Worm (Caenorhabditis elegans): ENCODE results near the gene tbx-2.

tbx-2 gene

ce11 chrIII:5136033-5136597 is at the start of gene tbx-2:
Gene tbx-2, minus strand, starts transcription at chrIII:5136296.
- no peak for TF ChIP-seq klf-2 (GFP tag; conservative IDR thresholded peaks at IDR 0.05)
- no peak for TF ChIP-seq cog-1 (tag; optimal IDR thresholded peaks at IDR 0.05)
- no peak for TF ChIP-seq T22C8.4 (GFP tag; IDR thresholded peaks at IDR 0.05)
- TF ChIP-seq med-1 (GFP tag; optimal IDR thresholded peaks at IDR 0.05; ENCODE audit: insufficient read depth) = no peak
- TF ChIP-seq flt-1 (GFP tag; IDR thresholded peaks at IDR 0.05) = no peak
- no peak for TF ChIP-seq ref-1 (GFP tag; conservative IDR thresholded peaks at IDR 0.05)
- TF ChIP-seq ztf-23 (GFP tag; IDR thresholded peaks at IDR 0.05) = no peak
- no peak for TF ChIP-seq tab-1 (GFP tag; IDR thresholded peaks at IDR 0.05)
- no peak for TF ChIP-seq ztf-29 (GFP tag; IDR thresholded peaks at IDR 0.05)

- TF ChIP-seq ref-1 (GFP tag; conservative IDR thresholded peaks at IDR 0.05) (no peak), klf-2 (GFP tag; conservative IDR thresholded peaks at IDR 0.05) (no peak), cog-1 (tag; optimal IDR thresholded peaks at IDR 0.05) (no peak), med-1 (GFP tag; optimal IDR thresholded peaks at IDR 0.05; ENCODE audit: insufficient read depth) (no peak)
Observed at ce11 chrIII:5185620-5186019, 49.5 kb upstream of the tbx-2 start, which contains the start of gene pup-2. Gene pup-2, plus strand, starts transcription at chrIII:5185920.

ce11 chrIII:5183372-5183771 is 47.3 kb upstream of the tbx-2 start:
- TF ChIP-seq ref-1 (GFP tag; conservative IDR thresholded peaks at IDR 0.05) (no peak), ztf-29 (GFP tag; IDR thresholded peaks at IDR 0.05) (no peak), klf-2 (GFP tag; conservative IDR thresholded peaks at IDR 0.05) (no peak), cog-1 (tag; optimal IDR thresholded peaks at IDR 0.05) (no peak), med-1 (GFP tag; optimal IDR thresholded peaks at IDR 0.05; ENCODE audit: insufficient read depth) (no peak), tab-1 (GFP tag; IDR thresholded peaks at IDR 0.05) (no peak), T22C8.4 (GFP tag; IDR thresholded peaks at IDR 0.05) (no peak), ztf-23 (GFP tag; IDR thresholded peaks at IDR 0.05) (no peak), flt-1 (GFP tag; IDR thresholded peaks at IDR 0.05) (no peak)

- no peak for TF ChIP-seq cog-1 (tag; optimal IDR thresholded peaks at IDR 0.05)
- no peak for TF ChIP-seq tab-1 (GFP tag; IDR thresholded peaks at IDR 0.05)
- TF ChIP-seq ztf-23 (GFP tag; IDR thresholded peaks at IDR 0.05) = no peak
Observed at ce11 chrIII:5181641-5182040, 45.5 kb upstream of the tbx-2 start.

- TF ChIP-seq klf-2 (GFP tag; conservative IDR thresholded peaks at IDR 0.05) (no peak), ztf-23 (GFP tag; IDR thresholded peaks at IDR 0.05) (no peak), ref-1 (GFP tag; conservative IDR thresholded peaks at IDR 0.05) (no peak), ztf-29 (GFP tag; IDR thresholded peaks at IDR 0.05) (no peak), cog-1 (tag; optimal IDR thresholded peaks at IDR 0.05) (no peak), flt-1 (GFP tag; IDR thresholded peaks at IDR 0.05) (no peak), T22C8.4 (GFP tag; IDR thresholded peaks at IDR 0.05) (no peak), med-1 (GFP tag; optimal IDR thresholded peaks at IDR 0.05; ENCODE audit: insufficient read depth) (no peak), tab-1 (GFP tag; IDR thresholded peaks at IDR 0.05) (no peak)
Observed at ce11 chrIII:5181217-5181616, 45.1 kb upstream of the tbx-2 start.

ce11 chrIII:5180588-5180987 is 44.5 kb upstream of the tbx-2 start:
- TF ChIP-seq ref-1 (GFP tag; conservative IDR thresholded peaks at IDR 0.05) (no peak), ztf-23 (GFP tag; IDR thresholded peaks at IDR 0.05) (0 out of 2 replicates have a peak, but pooled peaks have one; percentile 40)

ce11 chrIII:5179166-5179565 is 43.1 kb upstream of the tbx-2 start:
- no peak for TF ChIP-seq med-1 (GFP tag; optimal IDR thresholded peaks at IDR 0.05; ENCODE audit: insufficient read depth)
- TF ChIP-seq ztf-29 (GFP tag; IDR thresholded peaks at IDR 0.05) = no peak

ce11 chrIII:5173622-5174021 is 37.5 kb upstream of the tbx-2 start, which contains the start of gene cid-1:
Gene cid-1, plus strand, starts transcription at chrIII:5173922.
- TF ChIP-seq cog-1 (tag; optimal IDR thresholded peaks at IDR 0.05) = no peak
- TF ChIP-seq ref-1 (GFP tag; conservative IDR thresholded peaks at IDR 0.05) = no peak

ce11 chrIII:5173139-5173538 is 37.0 kb upstream of the tbx-2 start, which contains the start of gene emb-1:
Gene emb-1, plus strand, starts transcription at chrIII:5173439.
- TF ChIP-seq cog-1 (tag; optimal IDR thresholded peaks at IDR 0.05) (no peak), T22C8.4 (GFP tag; IDR thresholded peaks at IDR 0.05) (no peak), ztf-29 (GFP tag; IDR thresholded peaks at IDR 0.05) (no peak), ref-1 (GFP tag; conservative IDR thresholded peaks at IDR 0.05) (no peak), flt-1 (GFP tag; IDR thresholded peaks at IDR 0.05) (no peak), klf-2 (GFP tag; conservative IDR thresholded peaks at IDR 0.05) (no peak), ztf-23 (GFP tag; IDR thresholded peaks at IDR 0.05) (no peak), tab-1 (GFP tag; IDR thresholded peaks at IDR 0.05) (no peak), med-1 (GFP tag; optimal IDR thresholded peaks at IDR 0.05; ENCODE audit: insufficient read depth) (no peak)

ce11 chrIII:5172470-5172869 is 36.4 kb upstream of the tbx-2 start, which contains the start of gene K10D2.5:
Gene K10D2.5, plus strand, starts transcription at chrIII:5172720.
- TF ChIP-seq ref-1 (GFP tag; conservative IDR thresholded peaks at IDR 0.05) (peak; percentile 54), ztf-23 (GFP tag; IDR thresholded peaks at IDR 0.05) (peak; percentile 91), cog-1 (tag; optimal IDR thresholded peaks at IDR 0.05) (peak; percentile 68), ztf-29 (GFP tag; IDR thresholded peaks at IDR 0.05) (peak; percentile 76), flt-1 (GFP tag; IDR thresholded peaks at IDR 0.05) (peak; percentile 93), T22C8.4 (GFP tag; IDR thresholded peaks at IDR 0.05) (peak; percentile 68; the same call in 1 of the 2 replicates), klf-2 (GFP tag; conservative IDR thresholded peaks at IDR 0.05) (peak; percentile 86), med-1 (GFP tag; optimal IDR thresholded peaks at IDR 0.05; ENCODE audit: insufficient read depth) (no peak), tab-1 (GFP tag; IDR thresholded peaks at IDR 0.05) (peak; percentile 74; the same call in 1 of the 2 replicates)

- TF ChIP-seq flt-1 (GFP tag; IDR thresholded peaks at IDR 0.05) (no peak), T22C8.4 (GFP tag; IDR thresholded peaks at IDR 0.05) (no peak), med-1 (GFP tag; optimal IDR thresholded peaks at IDR 0.05; ENCODE audit: insufficient read depth) (no peak), cog-1 (tag; optimal IDR thresholded peaks at IDR 0.05) (no peak), ztf-23 (GFP tag; IDR thresholded peaks at IDR 0.05) (no peak), ztf-29 (GFP tag; IDR thresholded peaks at IDR 0.05) (no peak), klf-2 (GFP tag; conservative IDR thresholded peaks at IDR 0.05) (no peak), ref-1 (GFP tag; conservative IDR thresholded peaks at IDR 0.05) (no peak), tab-1 (GFP tag; IDR thresholded peaks at IDR 0.05) (no peak)
Observed at ce11 chrIII:5171945-5172344, 35.8 kb upstream of the tbx-2 start, which contains the start of gene prp-19. Gene prp-19, minus strand, starts transcription at chrIII:5172045.

Measured in whole organism, midembryonic.